Fruit fly (Drosophila melanogaster) S2 (cell line): ENCODE results near the gene CG12171.

Experiments used
- CG8478 ChIP-seq: fragments of >200 bp; optimal IDR thresholded peaks from 2 replicates; lab custom pipeline; 2018
- CTCF ChIP-seq, 2 experiments: fragments of >200 bp; optimal IDR thresholded peaks; 2 replicates each; lab custom pipeline; 2018

DNA sequence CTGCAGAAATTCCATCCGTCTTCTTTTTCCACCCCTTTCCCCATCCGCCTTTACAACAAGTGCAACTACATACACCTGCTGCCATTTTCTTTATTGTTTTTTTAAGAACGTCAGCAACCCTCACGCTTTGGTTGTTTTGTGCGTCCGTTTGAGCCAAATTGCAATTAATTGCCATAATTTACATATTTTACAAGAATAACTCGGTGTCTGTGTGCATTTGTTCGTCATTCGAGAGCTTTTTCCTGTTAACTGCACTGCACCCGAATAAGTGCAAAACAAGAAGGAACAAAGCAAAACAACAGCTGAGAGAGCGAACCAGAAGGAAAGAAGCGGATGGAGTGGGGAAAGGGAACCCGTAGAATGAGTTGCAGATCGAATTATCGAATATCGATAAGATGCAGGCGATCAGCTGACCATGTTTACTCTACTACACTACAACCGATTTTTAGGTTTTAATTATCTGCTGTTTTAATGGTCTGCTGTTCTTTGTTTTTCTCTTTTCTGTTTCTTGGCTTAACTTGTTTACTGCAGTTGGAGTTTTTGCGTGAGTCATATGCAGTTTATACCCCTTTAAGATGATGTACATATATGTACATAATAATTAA lies 37.3 kb downstream of the CG12171 start:
- no peak for TF ChIP-seq CG8478 (lab: Kevin White, UChicago)
- no peak for TF ChIP-seq CTCF (optimal IDR thresholded peaks at IDR 0.05; lab: Kevin White, UChicago)
